Worm (Caenorhabditis elegans) whole organism, midembryonic: ENCODE results near the gene ima-3.

Experiments used
- T22C8.4 ChIP-seq: fragments of 200-800 bp; sonication (Bioruptor generic); IDR thresholded peaks from 2 replicates; pipeline ENCODE4 v1.3.6; 2022; ENCODE audit warnings: missing genetic modification characterization, missing compliant biosample characterization
- flt-1 ChIP-seq: fragments of 200-800 bp; sonication (Bioruptor generic); IDR thresholded peaks from 2 replicates; pipeline ENCODE4 v1.3.6; 2022; ENCODE audit warnings: missing genetic modification characterization, missing compliant biosample characterization
- med-1 ChIP-seq: sonication (generic microtip); optimal IDR thresholded peaks from 2 replicates; lab custom pipeline; 2017; ENCODE audit warnings: missing genetic modification characterization, mild to moderate bottlenecking, missing compliant biosample characterization, antibody characterized with exemption, missing genetic modification reagents; ENCODE audit not compliant: insufficient read depth
- tab-1 ChIP-seq: fragments of 200-800 bp; sonication (Bioruptor generic); IDR thresholded peaks from 2 replicates; pipeline ENCODE4 v1.3.6; 2022; ENCODE audit warnings: missing genetic modification characterization, missing compliant biosample characterization
- ztf-23 ChIP-seq: fragments of 200-800 bp; sonication (Bioruptor generic); IDR thresholded peaks from 2 replicates; pipeline ENCODE4 v1.3.6; 2022; ENCODE audit warnings: missing genetic modification reagents, missing genetic modification characterization, missing compliant biosample characterization
- ztf-29 ChIP-seq: fragments of 200-800 bp; sonication (Bioruptor generic); IDR thresholded peaks from 2 replicates; pipeline ENCODE4 v1.3.6; 2022; ENCODE audit warnings: missing genetic modification reagents, missing genetic modification characterization, missing compliant biosample characterization

DNA sequence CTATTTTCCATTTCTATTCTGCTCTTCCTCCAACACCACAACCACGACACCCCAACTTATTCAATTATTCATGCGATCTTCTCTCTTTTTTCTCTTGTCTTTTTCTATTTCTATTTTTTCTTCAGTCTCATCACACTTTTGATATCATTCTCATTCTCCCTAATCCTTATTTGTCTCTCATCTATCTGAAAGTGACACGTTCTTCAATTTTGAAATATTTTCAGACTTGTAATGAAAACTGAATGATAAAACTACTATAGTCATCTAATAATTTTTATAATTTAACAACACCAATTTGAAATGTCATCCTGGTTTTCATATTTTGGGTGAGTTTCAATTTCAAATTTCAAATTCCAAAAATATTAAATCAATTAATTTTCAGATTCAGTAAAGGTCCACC is 27.2 kb upstream of the ima-3 start, which contains the start of gene cla-1:
- TF ChIP-seq flt-1 (GFP tag; lab: Robert Waterston, UW) (no peak), ztf-23 (GFP tag; lab: Robert Waterston, UW) (no peak), ztf-29 (GFP tag; lab: Robert Waterston, UW) (no peak), tab-1 (no peak), T22C8.4 (no peak), med-1 (GFP tag; lab: Kevin White, UChicago) (no peak)
